Worm (Caenorhabditis elegans) whole organism, L2 larva: ENCODE data around the gene F47B8.3.

Source experiments
- F13H6.1 ChIP-seq: sonication (generic microtip); optimal IDR thresholded peaks from 2 replicates; lab custom pipeline; 2016; ENCODE audit warnings: missing genetic modification characterization, missing compliant biosample characterization
- aly-2 ChIP-seq: fragments of 150-350 bp; optimal IDR thresholded peaks from 2 replicates; lab custom pipeline; 2014; ENCODE audit warnings: missing biosample characterization, missing genetic modification characterization
- egl-27 ChIP-seq: sonication (generic microtip); optimal IDR thresholded peaks from 3 replicates; lab custom pipeline; 2017; ENCODE audit warnings: missing biosample characterization, missing genetic modification reagents, missing genetic modification characterization
- elt-3 ChIP-seq: sonication (generic microtip); optimal IDR thresholded peaks from 2 replicates; lab custom pipeline; 2017; ENCODE audit warnings: missing biosample characterization, missing genetic modification characterization
- mdl-1 ChIP-seq, 2 experiments: fragments of 150-350 bp in 1 of 2; sonication (generic microtip) in 1 of 2; optimal IDR thresholded peaks; 2 replicates each; lab custom pipeline; 2017; ENCODE audit warnings: missing biosample characterization in 2 of 2, missing genetic modification characterization in 2 of 2
- nhr-11 ChIP-seq: fragments of 150-350 bp; optimal IDR thresholded peaks from 2 replicates; lab custom pipeline; 2014; ENCODE audit warnings: missing biosample characterization, missing genetic modification characterization
- nhr-237 ChIP-seq: fragments of 150-350 bp; optimal IDR thresholded peaks from 2 replicates; lab custom pipeline; 2014; ENCODE audit warnings: missing biosample characterization, missing genetic modification characterization
- unc-39 ChIP-seq: fragments of 150-350 bp; optimal IDR thresholded peaks from 2 replicates; lab custom pipeline; 2014; ENCODE audit warnings: missing biosample characterization, missing genetic modification characterization
- unc-62 ChIP-seq: fragments of 150-350 bp; optimal IDR thresholded peaks from 2 replicates; lab custom pipeline; 2014; ENCODE audit warnings: missing biosample characterization, missing genetic modification reagents, missing genetic modification characterization
- zag-1 ChIP-seq: fragments of 150-350 bp; optimal IDR thresholded peaks from 2 replicates; lab custom pipeline; 2014; ENCODE audit warnings: missing biosample characterization, missing genetic modification characterization

DNA sequence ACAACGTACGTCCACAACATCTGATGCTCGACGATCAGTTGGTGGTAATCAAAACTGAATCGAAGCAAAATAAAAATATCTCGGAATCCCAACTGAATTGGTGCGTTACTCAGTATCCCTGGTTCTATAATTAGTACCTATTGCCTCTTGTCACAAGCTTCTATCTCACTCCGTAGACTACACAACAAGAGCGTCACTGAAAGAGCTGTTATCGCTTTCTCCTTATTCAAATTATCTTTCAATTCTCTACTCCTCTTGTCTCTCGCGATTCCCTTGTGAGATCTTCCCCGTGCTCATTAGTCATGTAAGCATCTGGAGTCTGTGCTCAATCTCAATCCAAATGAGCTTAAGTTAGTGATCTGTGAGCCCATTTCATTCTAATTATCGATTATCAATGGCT lies 13.9 kb upstream of the F47B8.3 start, which contains the start of gene srm-6:
- TF ChIP-seq F13H6.1 = no peak
- TF ChIP-seq aly-2 (tag; lab: Kevin White, UChicago) = no peak
- TF ChIP-seq elt-3 (tag; lab: Kevin White, UChicago) = no peak
- no peak for TF ChIP-seq unc-62 (GFP tag; lab: Kevin White, UChicago)
- TF ChIP-seq nhr-11 (tag; lab: Kevin White, UChicago) = no peak
- TF ChIP-seq mdl-1 (tag; optimal IDR thresholded peaks at IDR 0.05; lab: Kevin White, UChicago) = no peak
- TF ChIP-seq nhr-237 (tag; lab: Kevin White, UChicago) = no peak
- no peak for TF ChIP-seq unc-39
- TF ChIP-seq egl-27 = no peak
- TF ChIP-seq zag-1 (tag; lab: Kevin White, UChicago) = no peak
